Fruit fly (Drosophila melanogaster) whole organism, prepupa: ENCODE data around the gene Uxs.

Experiments used
- Blimp-1 ChIP-seq: fragments of 200-800 bp; sonication (Bioruptor generic); optimal IDR thresholded peaks from 3 replicates; lab custom pipeline; 2017; ENCODE audit warnings: missing biosample characterization, missing genetic modification characterization, mild to moderate bottlenecking, moderate library complexity, missing genetic modification reagents
- CG10631 ChIP-seq: fragments of 200-800 bp; sonication (Bioruptor generic); optimal IDR thresholded peaks from 2 replicates; lab custom pipeline; 2016; ENCODE audit warnings: missing biosample characterization, missing genetic modification characterization
- CG10669 ChIP-seq: fragments of 200-800 bp; sonication (Bioruptor generic); optimal IDR thresholded peaks from 3 replicates; lab custom pipeline; 2018; ENCODE audit warnings: missing biosample characterization, mild to moderate bottlenecking, missing genetic modification characterization, moderate library complexity
- CG11294 ChIP-seq: fragments of 200-800 bp; sonication (Bioruptor generic); IDR thresholded peaks from 2 replicates; pipeline ENCODE4 v1.3.6; 2022; ENCODE audit warnings: missing biosample characterization, missing genetic modification characterization
- CG11762 ChIP-seq: fragments of 200-800 bp; sonication (Bioruptor generic); optimal IDR thresholded peaks from 3 replicates; lab custom pipeline; 2016; ENCODE audit warnings: missing biosample characterization, missing genetic modification characterization; ENCODE audit not compliant: insufficient read depth
- CG15336 ChIP-seq: fragments of 200-800 bp; sonication (Bioruptor generic); IDR thresholded peaks from 2 replicates; pipeline ENCODE4 v1.3.6; 2022; ENCODE audit warnings: missing biosample characterization, missing genetic modification characterization
- CG1621 ChIP-seq: fragments of 200-800 bp; sonication (Bioruptor generic); optimal IDR thresholded peaks from 3 replicates; lab custom pipeline; 2018; ENCODE audit warnings: missing biosample characterization, mild to moderate bottlenecking, missing genetic modification characterization
- CG16779 ChIP-seq: fragments of 200-800 bp; sonication (Bioruptor generic); optimal IDR thresholded peaks from 3 replicates; lab custom pipeline; 2017; ENCODE audit warnings: missing biosample characterization, mild to moderate bottlenecking, missing genetic modification characterization
- CG31627 ChIP-seq: fragments of 200-800 bp; sonication (Bioruptor generic); optimal IDR thresholded peaks from 3 replicates; lab custom pipeline; 2016; ENCODE audit warnings: missing biosample characterization, missing genetic modification characterization
- CG32006 ChIP-seq: fragments of 200-800 bp; sonication (Bioruptor generic); optimal IDR thresholded peaks from 3 replicates; lab custom pipeline; 2017; ENCODE audit warnings: missing biosample characterization, mild to moderate bottlenecking, missing genetic modification characterization
- CG34406 ChIP-seq: fragments of 200-800 bp; sonication (Bioruptor generic); optimal IDR thresholded peaks from 3 replicates; lab custom pipeline; 2016; ENCODE audit warnings: missing biosample characterization, missing genetic modification characterization
- CG3919 ChIP-seq: fragments of 200-800 bp; sonication (Bioruptor generic); optimal IDR thresholded peaks from 3 replicates; lab custom pipeline; 2016; ENCODE audit warnings: missing biosample characterization, missing genetic modification characterization
- CG4318 ChIP-seq: fragments of 200-800 bp; sonication (Bioruptor generic); optimal IDR thresholded peaks from 3 replicates; lab custom pipeline; 2017; ENCODE audit warnings: missing biosample characterization, mild to moderate bottlenecking, missing genetic modification characterization
- CG6163 ChIP-seq: fragments of 200-800 bp; sonication (Bioruptor generic); IDR thresholded peaks from 3 replicates; pipeline ENCODE4 v1.3.6; 2022; ENCODE audit warnings: missing biosample characterization, missing genetic modification characterization
- CG6276 ChIP-seq: fragments of 200-800 bp; sonication (Bioruptor generic); optimal IDR thresholded peaks from 2 replicates; lab custom pipeline; 2017; ENCODE audit warnings: missing biosample characterization, mild to moderate bottlenecking, missing genetic modification characterization
- CG6792 ChIP-seq: fragments of 200-800 bp; sonication (Bioruptor generic); optimal IDR thresholded peaks from 3 replicates; lab custom pipeline; 2016; ENCODE audit warnings: missing biosample characterization, missing genetic modification characterization
- CG6808 ChIP-seq: fragments of 200-800 bp; sonication (Bioruptor generic); optimal IDR thresholded peaks from 3 replicates; lab custom pipeline; 2017; ENCODE audit warnings: missing biosample characterization, missing genetic modification characterization, mild to moderate bottlenecking, moderate library complexity, missing genetic modification reagents
- CG6854 ChIP-seq: fragments of 200-800 bp; sonication (Bioruptor generic); optimal IDR thresholded peaks from 2 replicates; lab custom pipeline; 2017; ENCODE audit warnings: missing biosample characterization, mild to moderate bottlenecking, missing genetic modification characterization
- CG8319 ChIP-seq: fragments of 200-800 bp; sonication (Bioruptor generic); optimal IDR thresholded peaks from 3 replicates; lab custom pipeline; 2016; ENCODE audit warnings: missing biosample characterization, missing genetic modification characterization
- CG9139 ChIP-seq: fragments of 200-800 bp; sonication (Bioruptor generic); optimal IDR thresholded peaks from 3 replicates; lab custom pipeline; 2017; ENCODE audit warnings: missing biosample characterization, mild to moderate bottlenecking, missing genetic modification characterization
- Eip75B ChIP-seq: fragments of 200-800 bp; sonication (Bioruptor generic); optimal IDR thresholded peaks from 3 replicates; lab custom pipeline; 2016; ENCODE audit warnings: missing biosample characterization, missing genetic modification characterization
- Eip78C ChIP-seq: fragments of 200-800 bp; sonication (Bioruptor generic); peaks from one replicate; lab custom pipeline; 2016; ENCODE audit warnings: missing biosample characterization, missing genetic modification characterization
- Eip93F ChIP-seq: fragments of 200-800 bp; sonication (Bioruptor generic); optimal IDR thresholded peaks from 2 replicates; lab custom pipeline; 2016; ENCODE audit warnings: missing biosample characterization, mild to moderate bottlenecking, missing genetic modification characterization
- Ets21C ChIP-seq: fragments of 200-800 bp; sonication (Bioruptor generic); optimal IDR thresholded peaks from 3 replicates; lab custom pipeline; 2016; ENCODE audit warnings: missing biosample characterization, missing genetic modification characterization
- Ets96B ChIP-seq: fragments of 200-800 bp; optimal IDR thresholded peaks from 2 replicates; lab custom pipeline; 2019; ENCODE audit warnings: missing biosample characterization, mild to moderate bottlenecking, missing genetic modification characterization, moderate library complexity
- Hr38 ChIP-seq: sonication (Bioruptor generic); optimal IDR thresholded peaks from 2 replicates; lab custom pipeline; 2016; ENCODE audit warnings: missing biosample characterization, missing genetic modification characterization
- Hr39 ChIP-seq: fragments of 200-800 bp; sonication (Bioruptor generic); optimal IDR thresholded peaks from 2 replicates; lab custom pipeline; 2016; ENCODE audit warnings: missing biosample characterization, missing genetic modification characterization
- Hr4 ChIP-seq: fragments of 200-800 bp; sonication (Bioruptor generic); optimal IDR thresholded peaks from 3 replicates; lab custom pipeline; 2016; ENCODE audit warnings: missing biosample characterization, missing genetic modification characterization
- Lpt ChIP-seq: fragments of 200-800 bp; sonication (Bioruptor generic); optimal IDR thresholded peaks from 3 replicates; lab custom pipeline; 2016; ENCODE audit warnings: missing biosample characterization, missing genetic modification characterization
- OdsH ChIP-seq: fragments of 200-800 bp; sonication (Bioruptor generic); optimal IDR thresholded peaks from 3 replicates; lab custom pipeline; 2016; ENCODE audit warnings: missing biosample characterization, missing genetic modification characterization
- Smox ChIP-seq: fragments of 200-800 bp; sonication (Bioruptor generic); optimal IDR thresholded peaks from 3 replicates; lab custom pipeline; 2016; ENCODE audit warnings: missing biosample characterization, missing genetic modification characterization
- Sox14 ChIP-seq: fragments of 200-800 bp; sonication (Bioruptor generic); optimal IDR thresholded peaks from 3 replicates; lab custom pipeline; 2016; ENCODE audit warnings: missing biosample characterization, missing genetic modification characterization
- Sox15 ChIP-seq: fragments of 200-800 bp; sonication (Bioruptor generic); optimal IDR thresholded peaks from 3 replicates; lab custom pipeline; 2016; ENCODE audit warnings: missing biosample characterization, missing genetic modification characterization
- achi ChIP-seq: fragments of 200-800 bp; sonication (Bioruptor generic); optimal IDR thresholded peaks from 3 replicates; lab custom pipeline; 2016; ENCODE audit warnings: missing biosample characterization, missing genetic modification characterization
- acj6 ChIP-seq: fragments of 200-800 bp; sonication (Bioruptor generic); optimal IDR thresholded peaks from 3 replicates; lab custom pipeline; 2016; ENCODE audit warnings: missing biosample characterization, missing genetic modification characterization
- cyc ChIP-seq: fragments of 200-800 bp; sonication (Bioruptor generic); optimal IDR thresholded peaks from 3 replicates; lab custom pipeline; 2016; ENCODE audit warnings: missing biosample characterization, missing genetic modification characterization
- dsx ChIP-seq: fragments of 200-800 bp; optimal IDR thresholded peaks from 3 replicates; lab custom pipeline; 2019; ENCODE audit warnings: missing biosample characterization, mild to moderate bottlenecking, missing genetic modification characterization, moderate library complexity; ENCODE audit not compliant: poor library complexity, severe bottlenecking
- eg ChIP-seq: fragments of 200-800 bp; sonication (Bioruptor generic); IDR thresholded peaks from 3 replicates; pipeline ENCODE4 v1.3.6; 2022; ENCODE audit warnings: missing biosample characterization, missing genetic modification characterization
- fd85E ChIP-seq: fragments of 200-800 bp; sonication (Bioruptor generic); optimal IDR thresholded peaks from 3 replicates; lab custom pipeline; 2016; ENCODE audit warnings: missing biosample characterization, missing genetic modification characterization
- lz ChIP-seq: fragments of 200-800 bp; sonication (Bioruptor generic); optimal IDR thresholded peaks from 3 replicates; lab custom pipeline; 2016; ENCODE audit warnings: missing biosample characterization, missing genetic modification characterization
- net ChIP-seq: fragments of 200-800 bp; sonication (Bioruptor generic); optimal IDR thresholded peaks from 3 replicates; lab custom pipeline; 2016; ENCODE audit warnings: missing biosample characterization, missing genetic modification characterization
- pdm3 ChIP-seq: fragments of 200-800 bp; sonication (Bioruptor generic); optimal IDR thresholded peaks from 3 replicates; lab custom pipeline; 2016; ENCODE audit warnings: missing biosample characterization, missing genetic modification characterization
- spab ChIP-seq: fragments of 200-800 bp; sonication (Bioruptor generic); optimal IDR thresholded peaks from 2 replicates; lab custom pipeline; 2017; ENCODE audit warnings: missing biosample characterization, mild to moderate bottlenecking, missing genetic modification characterization, missing genetic modification reagents
- ss ChIP-seq, 2 experiments: fragments of 200-800 bp; sonication (Bioruptor generic); optimal IDR thresholded peaks; 2 replicates in 1 of 2; 3 replicates in 1 of 2; lab custom pipeline; 2017 to 2018; ENCODE audit warnings: mild to moderate bottlenecking in 2 of 2, missing biosample characterization in 2 of 2, missing genetic modification characterization in 2 of 2, moderate library complexity in 1 of 2
- svp ChIP-seq: fragments of 200-800 bp; sonication (Bioruptor generic); peaks from one replicate; lab custom pipeline; 2016; ENCODE audit warnings: missing biosample characterization, missing genetic modification characterization
- topi ChIP-seq: fragments of 200-800 bp; sonication (Bioruptor generic); optimal IDR thresholded peaks from 3 replicates; lab custom pipeline; 2016; ENCODE audit warnings: missing biosample characterization, missing genetic modification characterization
- vri ChIP-seq: fragments of 200-800 bp; sonication (Bioruptor generic); optimal IDR thresholded peaks from 3 replicates; lab custom pipeline; 2016; ENCODE audit warnings: missing biosample characterization, mild to moderate bottlenecking, missing genetic modification characterization

Uxs gene

dm6 chr3L:8150812-8151211, 29.9 kb upstream of the Uxs start:
- no peak for TF ChIP-seq CG11294
- peak; percentile 74 for TF ChIP-seq CG32006 (GFP tag; lab: Kevin White, UChicago)
- no peak for TF ChIP-seq topi (GFP tag; lab: Kevin White, UChicago)
- no peak for TF ChIP-seq OdsH
- no peak for TF ChIP-seq CG6792 (GFP tag; lab: Kevin White, UChicago)
- TF ChIP-seq CG6276 (GFP tag; lab: Kevin White, UChicago) = no peak
- peak; percentile 50 for TF ChIP-seq CG15336 (GFP tag; lab: Robert Waterston, UW)
- TF ChIP-seq eg (GFP tag; lab: Robert Waterston, UW) = no peak
- peak; percentile 10 for TF ChIP-seq acj6 (GFP tag; lab: Kevin White, UChicago)
- TF ChIP-seq CG31627 (GFP tag; lab: Kevin White, UChicago) = no peak
- TF ChIP-seq achi (GFP tag; lab: Kevin White, UChicago) = no peak
- TF ChIP-seq Hr39 (GFP tag; lab: Kevin White, UChicago) = no peak
- no peak for TF ChIP-seq Sox14 (GFP tag; lab: Kevin White, UChicago)
- no peak for TF ChIP-seq fd85E (GFP tag; lab: Kevin White, UChicago)
- peak; percentile 10 for TF ChIP-seq CG10631 (GFP tag; lab: Kevin White, UChicago)
- TF ChIP-seq CG6854 = no peak
- TF ChIP-seq spab (GFP tag; lab: Kevin White, UChicago) = no peak
- no peak for TF ChIP-seq Ets21C (GFP tag; lab: Kevin White, UChicago)
- no peak for TF ChIP-seq cyc (GFP tag; lab: Kevin White, UChicago)
- TF ChIP-seq CG4318 (GFP tag; lab: Kevin White, UChicago) = peak; percentile 1
- TF ChIP-seq CG9139 (GFP tag; lab: Kevin White, UChicago) = no peak
- peak; percentile 68 for TF ChIP-seq Eip78C (GFP tag; lab: Kevin White, UChicago)
- TF ChIP-seq pdm3 (GFP tag; lab: Kevin White, UChicago) = no peak
- peak; percentile 58 for TF ChIP-seq Hr4
- TF ChIP-seq Lpt (GFP tag; lab: Kevin White, UChicago) = no peak
- no peak for TF ChIP-seq CG8319 (GFP tag; lab: Kevin White, UChicago)
- no peak for TF ChIP-seq Hr38
- no peak for TF ChIP-seq CG11762 (GFP tag; lab: Kevin White, UChicago)
- no peak for TF ChIP-seq Smox (GFP tag; lab: Kevin White, UChicago)
- TF ChIP-seq vri (GFP tag; lab: Kevin White, UChicago) = no peak
- TF ChIP-seq CG3919 (GFP tag; lab: Kevin White, UChicago) = peak; percentile 23
- TF ChIP-seq, all 60 proteins: peak for 8

- no peak for TF ChIP-seq svp (GFP tag; lab: Kevin White, UChicago)
- peak in 1 of 2 experiments; percentile 46 for TF ChIP-seq ss (GFP tag; optimal IDR thresholded peaks at IDR 0.05; lab: Kevin White, UChicago)
- TF ChIP-seq topi (GFP tag; lab: Kevin White, UChicago) = no peak
- TF ChIP-seq CG6808 = peak; percentile 6
- TF ChIP-seq Blimp-1 = no peak
- TF ChIP-seq OdsH = no peak
- TF ChIP-seq CG11762 (GFP tag; lab: Kevin White, UChicago) = no peak
- TF ChIP-seq achi (GFP tag; lab: Kevin White, UChicago) = peak; percentile 2
- no peak for TF ChIP-seq vri (GFP tag; lab: Kevin White, UChicago)
- peak; percentile 50 for TF ChIP-seq Eip78C (GFP tag; lab: Kevin White, UChicago)
- no peak for TF ChIP-seq lz (GFP tag; lab: Kevin White, UChicago)
- no peak for TF ChIP-seq dsx (GFP tag; lab: Kevin White, UChicago)
- TF ChIP-seq net (GFP tag; lab: Kevin White, UChicago) = no peak
- no peak for TF ChIP-seq spab (GFP tag; lab: Kevin White, UChicago)
- no peak for TF ChIP-seq Eip93F (GFP tag; lab: Kevin White, UChicago)
- TF ChIP-seq cyc (GFP tag; lab: Kevin White, UChicago) = no peak
- no peak for TF ChIP-seq CG10669
- no peak for TF ChIP-seq CG11294
- no peak for TF ChIP-seq Eip75B
- no peak for TF ChIP-seq Sox15
- no peak for TF ChIP-seq CG34406 (GFP tag; lab: Kevin White, UChicago)
- no peak for TF ChIP-seq fd85E (GFP tag; lab: Kevin White, UChicago)
- no peak for TF ChIP-seq CG4318 (GFP tag; lab: Kevin White, UChicago)
- TF ChIP-seq CG6163 (GFP tag; lab: Robert Waterston, UW) = peak; percentile 58; the same call in 1 of the 3 replicates
- peak; percentile 96 for TF ChIP-seq CG1621 (tag; lab: Kevin White, UChicago)
- no peak for TF ChIP-seq Ets96B (tag; lab: Kevin White, UChicago)
- TF ChIP-seq Sox14 (GFP tag; lab: Kevin White, UChicago) = no peak
- TF ChIP-seq Ets21C (GFP tag; lab: Kevin White, UChicago) = no peak
- no peak for TF ChIP-seq CG6792 (GFP tag; lab: Kevin White, UChicago)
- TF ChIP-seq CG6276 (GFP tag; lab: Kevin White, UChicago) = no peak
- TF ChIP-seq eg (GFP tag; lab: Robert Waterston, UW) = 0 out of 3 replicates have a peak, but pooled peaks have one; percentile 9
- peak; percentile 31; the same call in 1 of the 2 replicates for TF ChIP-seq CG15336 (GFP tag; lab: Robert Waterston, UW)
- peak; percentile 73 for TF ChIP-seq CG6854
- no peak for TF ChIP-seq pdm3 (GFP tag; lab: Kevin White, UChicago)
- no peak for TF ChIP-seq CG16779
- TF ChIP-seq Lpt (GFP tag; lab: Kevin White, UChicago) = no peak
Observed at dm6 chr3L:8151727-8152199, 29.0 kb upstream of the Uxs start, which contains the start of gene CG13676. TSS of gene CG13676 (minus strand) at chr3L:8151813.
